Fruit fly (Drosophila melanogaster) whole organism, embryonic: ENCODE measurements around the gene CG7332.

Source experiments
- Aef1 ChIP-seq: fragments of 200-800 bp; sonication (Bioruptor generic); IDR thresholded peaks from 3 replicates; pipeline ENCODE4 v1.3.6; 2022; ENCODE audit warnings: missing biosample characterization, missing genetic modification characterization
- CG10654 ChIP-seq: fragments of 200-800 bp; sonication (Bioruptor generic); optimal IDR thresholded peaks from 2 replicates; lab custom pipeline; 2016; ENCODE audit warnings: missing biosample characterization, missing genetic modification characterization
- CG12155 ChIP-seq: fragments of 200-800 bp; sonication (Bioruptor generic); optimal IDR thresholded peaks from 3 replicates; lab custom pipeline; 2016; ENCODE audit warnings: missing biosample characterization, missing genetic modification characterization
- CG12391 ChIP-seq: fragments of 200-800 bp; sonication (Bioruptor generic); optimal IDR thresholded peaks from 3 replicates; lab custom pipeline; 2018; ENCODE audit warnings: missing biosample characterization, mild to moderate bottlenecking, missing genetic modification characterization, moderate library complexity
- CG14710 ChIP-seq: fragments of 200-800 bp; sonication (Bioruptor generic); optimal IDR thresholded peaks from 3 replicates; lab custom pipeline; 2019; ENCODE audit warnings: missing biosample characterization, mild to moderate bottlenecking, missing genetic modification characterization, moderate library complexity
- CG15479 ChIP-seq: fragments of 200-800 bp; sonication (Bioruptor generic); optimal IDR thresholded peaks from 3 replicates; lab custom pipeline; 2019; ENCODE audit warnings: missing biosample characterization, mild to moderate bottlenecking, missing genetic modification characterization, moderate library complexity
- CG17186 ChIP-seq: fragments of 200-800 bp; sonication (Bioruptor generic); optimal IDR thresholded peaks from 3 replicates; lab custom pipeline; 2017; ENCODE audit warnings: missing biosample characterization, missing genetic modification reagents, missing genetic modification characterization
- CG17829 ChIP-seq: fragments of 200-800 bp; optimal IDR thresholded peaks from 2 replicates; lab custom pipeline; 2019; ENCODE audit warnings: missing biosample characterization, mild to moderate bottlenecking, missing genetic modification characterization, moderate library complexity
- CG17912 ChIP-seq: fragments of 200-800 bp; sonication (Bioruptor generic); optimal IDR thresholded peaks from 2 replicates; lab custom pipeline; 2018; ENCODE audit warnings: missing biosample characterization, mild to moderate bottlenecking, missing genetic modification characterization
- CG18011 ChIP-seq: fragments of 200-800 bp; sonication (Bioruptor generic); optimal IDR thresholded peaks from 2 replicates; lab custom pipeline; 2017; ENCODE audit warnings: missing biosample characterization, missing genetic modification characterization, mild to moderate bottlenecking, moderate library complexity, missing genotype
- CG1832 ChIP-seq: fragments of 200-800 bp; sonication (Bioruptor generic); optimal IDR thresholded peaks from 2 replicates; lab custom pipeline; 2017; ENCODE audit warnings: missing biosample characterization, mild to moderate bottlenecking, missing genetic modification characterization, inconsistent platforms
- CG3281 ChIP-seq: fragments of 200-800 bp; sonication (Bioruptor generic); optimal IDR thresholded peaks from 3 replicates; lab custom pipeline; 2017; ENCODE audit warnings: missing biosample characterization, mild to moderate bottlenecking, missing genetic modification characterization
- CG42726 ChIP-seq: fragments of 200-800 bp; sonication (Bioruptor generic); IDR thresholded peaks from 2 replicates; pipeline ENCODE4 v1.3.6; 2022; ENCODE audit warnings: missing biosample characterization, missing genetic modification characterization; ENCODE audit not compliant: partially characterized antibody
- CG7745 ChIP-seq: fragments of 200-800 bp; sonication (Bioruptor generic); optimal IDR thresholded peaks from 2 replicates; lab custom pipeline; 2018; ENCODE audit warnings: missing biosample characterization, mild to moderate bottlenecking, missing genetic modification characterization, moderate library complexity
- CG8281 ChIP-seq: fragments of 200-800 bp; sonication (Bioruptor generic); optimal IDR thresholded peaks from 2 replicates; lab custom pipeline; 2018; ENCODE audit warnings: missing biosample characterization, mild to moderate bottlenecking, missing genetic modification characterization, moderate library complexity
- CG9797 ChIP-seq: fragments of 200-800 bp; sonication (Bioruptor generic); optimal IDR thresholded peaks from 3 replicates; lab custom pipeline; 2018; ENCODE audit warnings: missing biosample characterization, mild to moderate bottlenecking, missing genetic modification characterization
- CkIIα-i1 ChIP-seq: fragments of 200-800 bp; sonication (Bioruptor generic); IDR thresholded peaks from 2 replicates; pipeline ENCODE4 v1.3.6; 2022; ENCODE audit warnings: missing biosample characterization, missing genetic modification characterization
- Deaf1 ChIP-seq: fragments of 200-800 bp; optimal IDR thresholded peaks from 3 replicates; lab custom pipeline; 2019; ENCODE audit warnings: missing biosample characterization, mild to moderate bottlenecking, missing genetic modification characterization, moderate library complexity
- Dp ChIP-seq: fragments of 200-800 bp; sonication (Bioruptor generic); optimal IDR thresholded peaks from 2 replicates; lab custom pipeline; 2018; ENCODE audit warnings: missing biosample characterization, mild to moderate bottlenecking, missing genetic modification characterization, moderate library complexity
- E2f2 ChIP-seq: fragments of 200-800 bp; sonication (Bioruptor generic); IDR thresholded peaks from 2 replicates; pipeline ENCODE4 v1.3.6; 2022; ENCODE audit warnings: missing biosample characterization, missing genetic modification characterization
- Fer3 ChIP-seq: fragments of 200-800 bp; sonication (Bioruptor generic); optimal IDR thresholded peaks from 2 replicates; lab custom pipeline; 2018; ENCODE audit warnings: missing biosample characterization, mild to moderate bottlenecking, missing genetic modification characterization, moderate library complexity
- Lhr ChIP-seq: fragments of 200-800 bp; sonication (Bioruptor generic); optimal IDR thresholded peaks from 3 replicates; lab custom pipeline; 2017; ENCODE audit warnings: mild to moderate bottlenecking, missing biosample characterization, missing genetic modification reagents, missing genetic modification characterization
- Lim3 ChIP-seq: fragments of 200-800 bp; sonication (Bioruptor generic); IDR thresholded peaks from 2 replicates; pipeline ENCODE4 v1.3.6; 2022; ENCODE audit warnings: missing biosample characterization, missing genetic modification characterization
- Myb ChIP-seq: fragments of 200-800 bp; sonication (Bioruptor generic); optimal IDR thresholded peaks from 2 replicates; lab custom pipeline; 2016; ENCODE audit warnings: missing biosample characterization, missing genetic modification characterization
- Opbp ChIP-seq: fragments of 200-800 bp; sonication (Bioruptor generic); IDR thresholded peaks from 3 replicates; pipeline ENCODE4 v1.3.6; 2022; ENCODE audit warnings: missing biosample characterization, missing genetic modification characterization; ENCODE audit not compliant: partially characterized antibody
- PHDP ChIP-seq: fragments of 200-800 bp; sonication (Bioruptor generic); optimal IDR thresholded peaks from 3 replicates; lab custom pipeline; 2018; ENCODE audit warnings: missing biosample characterization, mild to moderate bottlenecking, missing genetic modification characterization, moderate library complexity
- Sin3A ChIP-seq: fragments of >200 bp; optimal IDR thresholded peaks from 2 replicates; lab custom pipeline; 2018
- Stat92E ChIP-seq, 3 experiments: fragments of >200 bp in 2 of 3; fragments of 200-800 bp in 1 of 3; sonication (Bioruptor generic) in 1 of 3; optimal IDR thresholded peaks; 2 replicates each; lab custom pipeline; 2017 to 2019; ENCODE audit warnings: missing biosample characterization in 3 of 3, missing genetic modification characterization in 3 of 3, mild to moderate bottlenecking in 1 of 3, moderate library complexity in 1 of 3
- Xrp1 ChIP-seq: fragments of 200-800 bp; sonication (Bioruptor generic); IDR thresholded peaks from 2 replicates; pipeline ENCODE4 v1.3.6; 2022; ENCODE audit warnings: missing biosample characterization, missing genetic modification characterization
- YL-1 ChIP-seq: fragments of 200-800 bp; sonication (Bioruptor generic); optimal IDR thresholded peaks from 3 replicates; lab custom pipeline; 2017; ENCODE audit warnings: missing biosample characterization, mild to moderate bottlenecking, missing genetic modification characterization
- amos ChIP-seq: fragments of 200-800 bp; sonication (Bioruptor generic); IDR thresholded peaks from 2 replicates; pipeline ENCODE4 v1.3.6; 2022; ENCODE audit warnings: missing biosample characterization, missing genetic modification characterization; ENCODE audit not compliant: partially characterized antibody
- cg ChIP-seq: fragments of 200-800 bp; sonication (Bioruptor generic); optimal IDR thresholded peaks from 3 replicates; lab custom pipeline; 2019; ENCODE audit warnings: missing biosample characterization, mild to moderate bottlenecking, missing genetic modification characterization, moderate library complexity
- chinmo ChIP-seq: fragments of 200-800 bp; sonication (Bioruptor generic); IDR thresholded peaks from 4 replicates; pipeline ENCODE4 v1.3.6; 2022; ENCODE audit warnings: missing biosample characterization, missing genetic modification characterization; ENCODE audit not compliant: partially characterized antibody
- ci ChIP-seq: fragments of 200-800 bp; sonication (Bioruptor generic); IDR thresholded peaks from 3 replicates; pipeline ENCODE4 v1.3.6; 2022; ENCODE audit warnings: missing biosample characterization, missing genetic modification characterization
- cwo ChIP-seq: fragments of 200-800 bp; sonication (Bioruptor generic); optimal IDR thresholded peaks from 3 replicates; lab custom pipeline; 2017; ENCODE audit warnings: missing biosample characterization, missing genetic modification characterization, mild to moderate bottlenecking, moderate library complexity, missing genetic modification reagents
- dm ChIP-seq: fragments of 200-800 bp; sonication (Bioruptor generic); optimal IDR thresholded peaks from 3 replicates; lab custom pipeline; 2016; ENCODE audit warnings: missing biosample characterization, missing genetic modification characterization
- dpn ChIP-seq, 2 experiments: fragments of 200-800 bp; sonication (Bioruptor generic); optimal IDR thresholded peaks; 3 replicates each; lab custom pipeline; 2016; ENCODE audit warnings: missing biosample characterization in 2 of 2, missing genetic modification characterization in 2 of 2
- ftz-f1 ChIP-seq: fragments of 200-800 bp; sonication (Bioruptor generic); optimal IDR thresholded peaks from 2 replicates; lab custom pipeline; 2016; ENCODE audit warnings: missing biosample characterization, missing genetic modification characterization
- her ChIP-seq: fragments of 200-800 bp; sonication (Bioruptor generic); optimal IDR thresholded peaks from 2 replicates; lab custom pipeline; 2016; ENCODE audit warnings: missing biosample characterization, missing genetic modification characterization
- kni ChIP-seq: fragments of 200-800 bp; sonication (Bioruptor generic); optimal IDR thresholded peaks from 3 replicates; lab custom pipeline; 2017; ENCODE audit warnings: mild to moderate bottlenecking, missing biosample characterization, missing genetic modification reagents, missing genetic modification characterization
- knrl ChIP-seq: fragments of 200-800 bp; sonication (Bioruptor generic); IDR thresholded peaks from 3 replicates; pipeline ENCODE4 v1.3.6; 2022; ENCODE audit warnings: missing biosample characterization, missing genetic modification characterization; ENCODE audit not compliant: partially characterized antibody
- nerfin-2 ChIP-seq: fragments of 200-800 bp; sonication (Bioruptor generic); IDR thresholded peaks from 2 replicates; pipeline ENCODE4 v1.3.6; 2022; ENCODE audit warnings: missing biosample characterization, missing genetic modification characterization; ENCODE audit not compliant: partially characterized antibody
- psq ChIP-seq: fragments of 200-800 bp; sonication (Bioruptor generic); optimal IDR thresholded peaks from 2 replicates; lab custom pipeline; 2017; ENCODE audit warnings: missing biosample characterization, missing genetic modification characterization
- stwl ChIP-seq: fragments of 200-800 bp; sonication (Bioruptor generic); optimal IDR thresholded peaks from 3 replicates; lab custom pipeline; 2018; ENCODE audit warnings: missing biosample characterization, mild to moderate bottlenecking, missing genetic modification characterization, moderate library complexity
- sug ChIP-seq: fragments of 200-800 bp; optimal IDR thresholded peaks from 2 replicates; lab custom pipeline; 2019; ENCODE audit warnings: missing biosample characterization, mild to moderate bottlenecking, missing genetic modification characterization, moderate library complexity
- unpg ChIP-seq: fragments of 200-800 bp; sonication (Bioruptor generic); optimal IDR thresholded peaks from 3 replicates; lab custom pipeline; 2018; ENCODE audit warnings: missing biosample characterization, mild to moderate bottlenecking, missing genetic modification characterization, moderate library complexity
- wdn ChIP-seq: fragments of 200-800 bp; sonication (Bioruptor generic); IDR thresholded peaks from 2 replicates; pipeline ENCODE4 v1.3.6; 2022; ENCODE audit warnings: missing biosample characterization, missing genetic modification characterization
- z ChIP-seq: fragments of 200-800 bp; sonication (Bioruptor generic); IDR thresholded peaks from 3 replicates; pipeline ENCODE4 v1.3.6; 2022; ENCODE audit warnings: missing biosample characterization, missing genetic modification characterization

Gene CG7332

DNA sequence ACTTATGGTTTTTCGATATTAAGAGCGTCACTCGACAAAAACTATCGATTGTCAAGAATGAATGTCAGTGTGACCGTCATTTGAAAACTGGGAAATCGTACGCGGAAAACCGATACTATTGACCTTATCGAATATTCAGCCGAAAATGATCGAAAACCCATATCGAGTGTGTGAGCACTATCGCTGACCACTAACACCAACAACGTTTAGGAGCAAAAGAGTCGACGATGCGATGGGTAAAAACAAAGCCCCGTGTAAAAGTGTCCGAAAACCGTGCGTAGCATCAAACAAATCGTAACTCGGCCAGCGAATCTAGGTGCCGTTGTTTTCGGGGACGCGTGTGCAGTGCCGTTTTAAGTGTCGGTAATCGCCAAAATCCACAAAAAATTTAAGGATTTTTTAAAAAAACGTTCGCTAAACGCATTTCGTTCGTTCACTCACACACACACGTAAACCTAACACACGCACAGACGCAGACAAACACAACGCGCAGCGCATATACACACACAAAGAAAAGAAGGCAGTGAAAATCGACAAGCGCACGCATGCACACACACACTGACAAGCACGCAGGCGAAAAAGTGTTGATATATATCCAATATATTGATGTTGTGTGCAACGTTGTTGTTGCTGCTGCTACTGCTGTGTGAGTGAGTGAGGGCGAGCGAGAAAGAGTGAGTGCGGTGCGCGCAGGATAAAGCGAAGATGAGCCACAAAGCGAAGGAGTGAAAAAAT, 20.4 kb upstream of the CG7332 start, which contains the start of the genes CG7326 and Dora (continued):
- TF ChIP-seq z (GFP tag; lab: Robert Waterston, UW): peak; percentile 65; the same call in 1 of the 3 replicates
- TF ChIP-seq CG15479: peak; percentile 82
- peak; percentile 50 for TF ChIP-seq Sin3A (lab: Kevin White, UChicago)
- peak; percentile 33 for TF ChIP-seq CG17912 (GFP tag; lab: Kevin White, UChicago)
- no peak for TF ChIP-seq CkIIα-i1 (GFP tag; lab: Robert Waterston, UW)
- TF ChIP-seq Dp (GFP tag; lab: Kevin White, UChicago): peak; percentile 52
- TF ChIP-seq chinmo (GFP tag; lab: Robert Waterston, UW): peak; percentile 96
- peak; percentile 3 for TF ChIP-seq Fer3 (tag; lab: Kevin White, UChicago)
- TF ChIP-seq Lhr (GFP tag; lab: Kevin White, UChicago): peak; percentile 61
- peak; percentile 29 for TF ChIP-seq psq (GFP tag; lab: Kevin White, UChicago)
- peak; percentile 20 for TF ChIP-seq her (GFP tag; lab: Kevin White, UChicago)
- peak; percentile 77; the same call in 1 of the 2 replicates for TF ChIP-seq CG42726 (GFP tag; lab: Robert Waterston, UW)
- TF ChIP-seq E2f2 (GFP tag; lab: Robert Waterston, UW): peak; percentile 55
- peak; percentile 86 for TF ChIP-seq knrl (GFP tag; lab: Robert Waterston, UW)
- peak; percentile 1 for TF ChIP-seq unpg (GFP tag; lab: Kevin White, UChicago)
- TF ChIP-seq CG1832 (GFP tag; lab: Kevin White, UChicago): peak; percentile 72
- TF ChIP-seq wdn: no peak
- no peak for TF ChIP-seq cwo (GFP tag; lab: Kevin White, UChicago)
- TF ChIP-seq ci: peak; percentile 54; the same call in 2 of the 3 replicates
- TF ChIP-seq Myb (GFP tag; lab: Kevin White, UChicago): peak; percentile 56
- peak in 1 of 3 experiments; percentile 31 for TF ChIP-seq Stat92E (GFP tag; optimal IDR thresholded peaks at IDR 0.05; lab: Kevin White, UChicago)
- no peak for TF ChIP-seq Lim3 (GFP tag; lab: Robert Waterston, UW)
- peak; percentile 93 for TF ChIP-seq amos (GFP tag; lab: Robert Waterston, UW)
- TF ChIP-seq CG18011: peak; percentile 12
- peak; percentile 43 for TF ChIP-seq CG17829
- peak; percentile 74 for TF ChIP-seq stwl (tag; lab: Kevin White, UChicago)
- TF ChIP-seq CG3281: peak; percentile 5
- peak; percentile 100 for TF ChIP-seq cg (GFP tag; lab: Kevin White, UChicago)
- peak; percentile 62 for TF ChIP-seq CG14710 (tag; lab: Kevin White, UChicago)
- TF ChIP-seq dpn (GFP tag; optimal IDR thresholded peaks at IDR 0.05; lab: Kevin White, UChicago): peak in 1 of 2 experiments; percentile 25
- TF ChIP-seq nerfin-2 (GFP tag; lab: Robert Waterston, UW): peak; percentile 92
- TF ChIP-seq Opbp (GFP tag; lab: Robert Waterston, UW): peak; percentile 91
- TF ChIP-seq CG8281 (tag; lab: Kevin White, UChicago): peak; percentile 5
- no peak for TF ChIP-seq CG7745 (tag; lab: Kevin White, UChicago)
- no peak for TF ChIP-seq Xrp1 (GFP tag; lab: Robert Waterston, UW)
- TF ChIP-seq kni (GFP tag; lab: Kevin White, UChicago): peak; percentile 30
- TF ChIP-seq dm (GFP tag; lab: Kevin White, UChicago): peak; percentile 7
- TF ChIP-seq CG10654: no peak
- TF ChIP-seq CG9797: peak; percentile 91
- TF ChIP-seq CG17186: peak; percentile 63
- peak; percentile 85 for TF ChIP-seq YL-1 (GFP tag; lab: Kevin White, UChicago)
- peak; percentile 48 for TF ChIP-seq Deaf1
- peak; percentile 46 for TF ChIP-seq Aef1
- peak; percentile 12 for TF ChIP-seq PHDP (tag; lab: Kevin White, UChicago)
- no peak for TF ChIP-seq ftz-f1 (GFP tag; lab: Kevin White, UChicago)
- peak; percentile 3 for TF ChIP-seq sug
- TF ChIP-seq CG12391 (tag; lab: Kevin White, UChicago): peak; percentile 20
- peak; percentile 28 for TF ChIP-seq CG12155 (GFP tag; lab: Kevin White, UChicago)
